Fruit fly (Drosophila melanogaster): ENCODE measurements around the gene CG44194.

The CG44194 gene

DNA sequence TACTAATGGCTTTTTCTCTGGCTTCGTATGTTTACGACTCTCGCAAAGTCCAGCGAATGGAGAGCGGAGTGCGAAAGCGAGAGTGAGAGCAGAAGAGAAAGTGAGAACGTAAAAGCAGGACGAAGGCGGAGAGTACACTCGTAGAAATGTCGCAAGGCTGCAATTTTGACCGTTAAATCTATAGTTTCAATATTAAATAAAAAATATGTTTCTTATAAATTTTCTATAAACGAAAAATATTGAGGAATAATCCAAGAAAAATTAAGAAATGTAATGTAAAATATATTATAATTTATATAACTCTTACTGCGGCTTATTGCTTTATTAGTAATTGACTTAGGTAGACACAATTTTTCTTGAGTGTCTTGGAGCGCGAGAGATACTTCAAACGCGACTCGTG, 23.1 kb downstream of the CG44194 start (continued):
- peak; percentile 24 for TF ChIP-seq acj6 (GFP tag; optimal IDR thresholded peaks at IDR 0.05)
- TF ChIP-seq CG16779 (tag; optimal IDR thresholded peaks at IDR 0.05), result no peak
- peak; percentile 17 for TF ChIP-seq CG7368 (GFP tag; optimal IDR thresholded peaks at IDR 0.05)
- TF ChIP-seq Sox15 (GFP tag; optimal IDR thresholded peaks at IDR 0.05), result no peak
- TF ChIP-seq Hr39 (GFP tag; optimal IDR thresholded peaks at IDR 0.05), result no peak
- TF ChIP-seq CG10669 (GFP tag; optimal IDR thresholded peaks at IDR 0.05), result no peak
- peak; percentile 12 for TF ChIP-seq Sox102F (GFP tag; optimal IDR thresholded peaks at IDR 0.05)
- no peak for TF ChIP-seq Lpt (GFP tag; optimal IDR thresholded peaks at IDR 0.05)
- no peak for TF ChIP-seq vri (GFP tag; optimal IDR thresholded peaks at IDR 0.05)
- TF ChIP-seq CG6854 (GFP tag; optimal IDR thresholded peaks at IDR 0.05), result no peak
- no peak for TF ChIP-seq esn (GFP tag; optimal IDR thresholded peaks at IDR 0.05)
- TF ChIP-seq Eip78C (GFP tag), result peak; percentile 68

DNA sequence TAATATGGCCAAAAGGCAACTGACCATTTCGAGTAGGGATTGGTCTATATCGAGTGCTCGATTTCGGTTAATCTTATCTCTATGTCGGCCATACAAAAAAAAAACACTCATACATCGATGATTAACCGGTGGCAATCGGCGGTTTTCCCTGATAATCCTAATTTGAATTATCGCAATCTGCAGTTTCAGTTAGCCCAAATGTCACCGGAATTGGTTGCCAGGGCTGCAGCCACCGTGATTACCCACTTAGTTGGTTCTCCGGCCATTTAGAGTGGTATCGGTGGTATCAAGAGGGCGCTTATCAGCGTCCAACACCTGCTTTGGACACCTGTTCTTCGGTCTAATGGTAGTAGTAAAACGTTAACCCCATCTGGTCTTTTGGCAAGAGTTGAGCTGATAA, 25.4 kb downstream of the CG44194 start:
- TF ChIP-seq vri (GFP tag; optimal IDR thresholded peaks at IDR 0.05) (peak; percentile 34), CG8119 (GFP tag; IDR thresholded peaks at IDR 0.05) (no peak)

DNA sequence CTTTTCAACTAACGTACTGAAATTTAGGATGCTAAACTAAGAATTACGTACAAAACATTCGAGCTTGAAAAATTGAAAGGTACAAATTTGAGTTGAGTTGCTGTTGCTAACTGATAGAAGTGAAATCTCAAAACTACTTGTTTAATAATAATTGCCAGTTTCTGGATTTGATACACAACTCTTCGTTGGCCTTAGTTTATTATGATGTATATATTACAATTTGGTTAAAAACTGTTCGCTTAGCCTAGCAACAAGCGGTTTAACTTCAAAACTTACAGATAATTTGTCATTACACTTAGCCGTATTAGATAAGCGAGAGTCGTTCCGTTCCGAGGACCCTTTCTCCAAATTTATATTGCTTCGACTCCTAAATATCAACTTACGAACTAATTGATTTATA, 29.9 kb downstream of the CG44194 start, which contains the start of the genes CG14384 and grsm:
CG14384 (minus strand) TSS at position 101 of the 400 bp plus-strand sequence.
grsm (minus strand) TSS at position 101 of the 400 bp plus-strand sequence.
- no peak for TF ChIP-seq CG3032 (tag; optimal IDR thresholded peaks at IDR 0.05)
- no peak for TF ChIP-seq CG7368 (GFP tag; optimal IDR thresholded peaks at IDR 0.05)
- no peak for TF ChIP-seq fd85E (GFP tag; optimal IDR thresholded peaks at IDR 0.05)
- TF ChIP-seq Hr39 (GFP tag; optimal IDR thresholded peaks at IDR 0.05), result no peak
- no peak for TF ChIP-seq CG6792 (GFP tag; optimal IDR thresholded peaks at IDR 0.05)
- TF ChIP-seq CG6163 (GFP tag; IDR thresholded peaks at IDR 0.05), result no peak
- TF ChIP-seq pdm3 (GFP tag; optimal IDR thresholded peaks at IDR 0.05), result no peak
- TF ChIP-seq CG8632 (GFP tag; optimal IDR thresholded peaks at IDR 0.05), result no peak
- TF ChIP-seq vri (GFP tag; optimal IDR thresholded peaks at IDR 0.05), result no peak
- TF ChIP-seq topi (GFP tag; optimal IDR thresholded peaks at IDR 0.05), result no peak
- no peak for TF ChIP-seq CG11762 (GFP tag; optimal IDR thresholded peaks at IDR 0.05; ENCODE audit: insufficient read depth)
- TF ChIP-seq fd59A (GFP tag; optimal IDR thresholded peaks at IDR 0.05), result no peak
- TF ChIP-seq salr (GFP tag; optimal IDR thresholded peaks at IDR 0.05), result no peak
- no peak for TF ChIP-seq CG34406 (GFP tag; optimal IDR thresholded peaks at IDR 0.05)
- TF ChIP-seq Hr38 (GFP tag; optimal IDR thresholded peaks at IDR 0.05), result no peak
- TF ChIP-seq acj6 (GFP tag; optimal IDR thresholded peaks at IDR 0.05), result no peak
- no peak for TF ChIP-seq CG3919 (GFP tag; optimal IDR thresholded peaks at IDR 0.05)

DNA sequence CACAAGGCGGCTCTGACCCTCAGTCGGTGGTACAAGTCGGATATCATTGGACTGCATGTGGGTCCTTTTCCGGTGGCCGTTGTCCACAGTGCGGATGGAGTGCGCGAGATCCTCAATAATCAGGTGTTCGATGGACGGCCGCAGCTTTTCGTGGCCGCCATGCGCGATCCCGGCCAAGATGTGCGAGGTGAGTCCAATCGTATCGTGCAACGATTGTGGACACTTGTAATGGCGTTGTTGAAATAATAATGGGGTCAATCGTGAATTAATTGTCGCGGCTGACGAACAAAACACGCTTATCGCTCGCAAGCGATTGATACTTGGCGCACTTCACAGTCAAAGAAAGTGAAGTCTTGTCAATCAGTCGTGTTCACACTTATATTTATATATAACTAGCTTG, 33.5 kb downstream of the CG44194 start:
- TF ChIP-seq CG7368 (GFP tag; optimal IDR thresholded peaks at IDR 0.05) (no peak), Gug (GFP tag; IDR thresholded peaks at IDR 0.05) (no peak), svp (GFP tag) (peak; percentile 90), CG4318 (GFP tag; optimal IDR thresholded peaks at IDR 0.05) (no peak)

DNA sequence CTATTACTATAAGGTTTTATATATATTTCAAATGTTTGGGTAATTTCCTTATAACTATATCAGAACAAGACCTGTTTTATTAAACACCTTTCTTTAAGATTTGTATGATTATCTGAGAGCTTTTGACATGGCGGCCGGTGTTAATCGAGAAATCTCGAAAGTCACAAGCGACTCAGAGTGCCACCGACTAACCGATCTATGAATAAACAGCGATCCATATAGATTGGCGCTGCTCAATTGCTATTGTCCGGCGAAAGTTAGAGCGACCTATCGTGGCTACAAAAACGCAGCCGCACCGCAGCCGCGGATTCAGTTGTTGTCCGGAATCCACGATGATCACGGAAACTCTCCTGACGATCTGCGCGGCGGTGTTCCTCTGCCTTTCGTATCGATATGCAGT, 34.0 kb downstream of the CG44194 start, which contains the start of gene Cyp304a1:
Cyp304a1 (plus strand) TSS at position 301 of the 400 bp plus-strand sequence.
- no peak for TF ChIP-seq acj6 (GFP tag; optimal IDR thresholded peaks at IDR 0.05)
- no peak for TF ChIP-seq lz (GFP tag; optimal IDR thresholded peaks at IDR 0.05)
- no peak for TF ChIP-seq Sox102F (GFP tag; optimal IDR thresholded peaks at IDR 0.05)
- no peak for TF ChIP-seq CG1621 (tag; optimal IDR thresholded peaks at IDR 0.05)
- no peak for TF ChIP-seq CG34406 (GFP tag; optimal IDR thresholded peaks at IDR 0.05)
- TF ChIP-seq svp (GFP tag), result no peak
- TF ChIP-seq CG8632 (GFP tag; optimal IDR thresholded peaks at IDR 0.05), result no peak
- no peak for TF ChIP-seq eg (GFP tag; IDR thresholded peaks at IDR 0.05)
- no peak for TF ChIP-seq CG6276 (GFP tag; optimal IDR thresholded peaks at IDR 0.05)
- no peak for TF ChIP-seq CG15336 (GFP tag; IDR thresholded peaks at IDR 0.05)
- no peak for TF ChIP-seq achi (GFP tag; optimal IDR thresholded peaks at IDR 0.05)
- no peak for TF ChIP-seq fd59A (GFP tag; optimal IDR thresholded peaks at IDR 0.05)
- no peak for TF ChIP-seq Hr38 (GFP tag; optimal IDR thresholded peaks at IDR 0.05)
- no peak for TF ChIP-seq topi (GFP tag; optimal IDR thresholded peaks at IDR 0.05)
- TF ChIP-seq fd85E (GFP tag; optimal IDR thresholded peaks at IDR 0.05), result no peak

Data from whole organism, prepupa.